Fruit fly (Drosophila melanogaster): Measurements from ENCODE around the gene MFS10.

MFS10 gene

DNA sequence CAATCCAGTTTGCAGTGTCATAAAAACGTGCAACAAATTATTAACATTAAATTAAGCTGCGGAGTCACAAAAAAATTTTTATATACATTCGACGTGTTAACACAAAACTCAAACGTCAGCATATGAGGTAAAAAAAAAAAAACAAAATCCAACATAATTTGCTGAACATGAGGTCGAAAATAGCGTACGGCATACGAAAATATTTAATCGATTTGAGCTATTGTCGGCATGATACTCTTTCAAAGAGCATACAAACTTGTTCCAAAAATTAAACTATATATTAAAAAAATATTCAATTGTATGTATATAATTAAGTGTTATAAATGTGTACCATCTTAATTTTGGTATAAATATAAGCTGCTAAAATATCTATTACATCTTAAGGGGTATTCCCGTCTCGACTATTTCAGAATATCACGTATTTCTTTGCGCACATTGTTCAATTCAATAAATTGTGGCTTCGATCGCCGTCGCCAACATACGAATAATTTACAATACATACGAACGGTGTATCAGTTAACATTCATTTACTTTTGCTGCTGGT, 19.2 kb upstream of the MFS10 start (continued):
- TF ChIP-seq CG7987 (GFP tag; optimal IDR thresholded peaks at IDR 0.05) (no peak), Pdp1 (GFP tag; optimal IDR thresholded peaks at IDR 0.05) (no peak), nmo (GFP tag; optimal IDR thresholded peaks at IDR 0.05) (peak; percentile 44), CG30020 (tag; optimal IDR thresholded peaks at IDR 0.05) (no peak), pros (GFP tag; optimal IDR thresholded peaks at IDR 0.05) (no peak), Fer1 (GFP tag; optimal IDR thresholded peaks at IDR 0.05) (peak; percentile 55), cad (GFP tag; optimal IDR thresholded peaks at IDR 0.05) (no peak), BtbVII (GFP tag; optimal IDR thresholded peaks at IDR 0.05) (peak; percentile 13), psq (GFP tag; optimal IDR thresholded peaks at IDR 0.05) (no peak), CG2129 (GFP tag; IDR thresholded peaks at IDR 0.05; ENCODE audit: partially characterized antibody) (no peak), CG8281 (tag; optimal IDR thresholded peaks at IDR 0.05) (no peak), lola (GFP tag; optimal IDR thresholded peaks at IDR 0.05) (no peak), Trl (optimal IDR thresholded peaks at IDR 0.05) (no peak), Trl (GFP tag; optimal IDR thresholded peaks at IDR 0.05) (no peak), CG8924 (tag; optimal IDR thresholded peaks at IDR 0.05) (peak; percentile 61), CG10209 (GFP tag; optimal IDR thresholded peaks at IDR 0.05) (peak; percentile 42), CG9817 (tag; optimal IDR thresholded peaks at IDR 0.05) (peak; percentile 25), CG1603 (tag; optimal IDR thresholded peaks at IDR 0.05) (no peak), Dfd (GFP tag; optimal IDR thresholded peaks at IDR 0.05) (no peak), CG12391 (tag; optimal IDR thresholded peaks at IDR 0.05) (peak; percentile 68), CG9215 (GFP tag; IDR thresholded peaks at IDR 0.05) (no peak), CG3281 (GFP tag; optimal IDR thresholded peaks at IDR 0.05) (peak; percentile 17), CG4404 (GFP tag; IDR thresholded peaks at IDR 0.05) (no peak), z (GFP tag; IDR thresholded peaks at IDR 0.05) (no peak), CG2875 (GFP tag; optimal IDR thresholded peaks at IDR 0.05) (no peak), fd64A (GFP tag; optimal IDR thresholded peaks at IDR 0.05) (no peak), corto (GFP tag; optimal IDR thresholded peaks at IDR 0.05) (no peak), Dip3 (GFP tag; optimal IDR thresholded peaks at IDR 0.05) (no peak), CG31224 (GFP tag; IDR thresholded peaks at IDR 0.05) (no peak), CG1602 (GFP tag; optimal IDR thresholded peaks at IDR 0.05) (no peak), CoRest (tag; optimal IDR thresholded peaks at IDR 0.05) (peak; percentile 65), Sox102F (GFP tag; optimal IDR thresholded peaks at IDR 0.05) (peak; percentile 70), ttk (GFP tag; IDR thresholded peaks at IDR 0.05) (peak; percentile 28; the same call in 1 of the 2 replicates), sd (tag; optimal IDR thresholded peaks at IDR 0.05) (peak; percentile 44), CG2116 (GFP tag; optimal IDR thresholded peaks at IDR 0.05) (no peak), CG12155 (GFP tag; optimal IDR thresholded peaks at IDR 0.05) (peak; percentile 8), CG3847 (GFP tag; IDR thresholded peaks at IDR 0.05) (peak; percentile 60), salm (tag; optimal IDR thresholded peaks at IDR 0.05) (no peak), Ssrp (tag; optimal IDR thresholded peaks at IDR 0.05) (peak; percentile 22), CG17361 (GFP tag; IDR thresholded peaks at IDR 0.05) (peak; percentile 59; the same call in 2 of the 3 replicates), slbo (GFP tag; IDR thresholded peaks at IDR 0.05) (peak; percentile 76), ham (GFP tag; IDR thresholded peaks at IDR 0.05) (no peak), CG8944 (GFP tag; optimal IDR thresholded peaks at IDR 0.05) (no peak), dmrt99B (tag; optimal IDR thresholded peaks at IDR 0.05) (peak; percentile 62), E2f2 (GFP tag; IDR thresholded peaks at IDR 0.05) (peak; percentile 43; the same call in 1 of the 2 replicates), CG13624 (GFP tag; optimal IDR thresholded peaks at IDR 0.05) (no peak), vvl (GFP tag; IDR thresholded peaks at IDR 0.05) (peak; percentile 66), CG9932 (GFP tag; IDR thresholded peaks at IDR 0.05) (peak; percentile 62), CG18011 (GFP tag; optimal IDR thresholded peaks at IDR 0.05) (no peak), Ravus (GFP tag; IDR thresholded peaks at IDR 0.05) (no peak; the same call in 1 of the 2 replicates), CG8478 (optimal IDR thresholded peaks at IDR 0.05) (no peak)

Measured in whole organism, embryonic.